Worm (Caenorhabditis elegans): ENCODE results near the gene lin-7.

ce11 chrII:14377796-14378195, 28.6 kb upstream of the lin-7 start, which contains the start of gene acr-20:
- no peak for TF ChIP-seq attf-5 (GFP tag; optimal IDR thresholded peaks at IDR 0.05)
- TF ChIP-seq F39B2.1 (GFP tag; IDR thresholded peaks at IDR 0.05): no peak
- no peak for TF ChIP-seq let-526 (GFP tag; IDR thresholded peaks at IDR 0.05)
- TF ChIP-seq F57C9.4 (tag; optimal IDR thresholded peaks at IDR 0.05): no peak
- no peak for TF ChIP-seq sea-2 (GFP tag; IDR thresholded peaks at IDR 0.05)
- TF ChIP-seq aptf-2 (GFP tag; conservative IDR thresholded peaks at IDR 0.05): no peak
